Worm (Caenorhabditis elegans) whole organism, L4 larva: ENCODE measurements around the gene F13E9.15.

Experiments
- F10B5.3 ChIP-seq: sonication (generic microtip); optimal IDR thresholded peaks from 2 replicates; lab custom pipeline; 2016; ENCODE audit warnings: mild to moderate bottlenecking, missing genetic modification characterization, missing compliant biosample characterization
- F37D6.2 ChIP-seq: sonication (generic microtip); optimal IDR thresholded peaks from 2 replicates; lab custom pipeline; 2016; ENCODE audit warnings: mild to moderate bottlenecking, missing genetic modification characterization, missing compliant biosample characterization
- F44E2.7 ChIP-seq: fragments of 200-800 bp; sonication (Bioruptor generic); IDR thresholded peaks from 2 replicates; pipeline ENCODE4 v2.1.2; 2022; ENCODE audit warnings: missing genetic modification characterization, missing compliant biosample characterization
- R02D3.7 ChIP-seq: fragments of 150-350 bp; sonication (generic microtip); optimal IDR thresholded peaks from 3 replicates; lab custom pipeline; 2014; ENCODE audit warnings: missing biosample characterization, missing genetic modification characterization
- T20F7.1 ChIP-seq: fragments of 200-800 bp; sonication (Bioruptor generic); optimal IDR thresholded peaks from 2 replicates; lab custom pipeline; 2018; ENCODE audit warnings: mild to moderate bottlenecking, missing genetic modification characterization, missing compliant biosample characterization
- Y75B8A.6 ChIP-seq: fragments of 200-800 bp; sonication (Bioruptor generic); IDR thresholded peaks from 2 replicates; pipeline ENCODE4 v1.3.6; 2022; ENCODE audit warnings: missing genetic modification reagents, missing genetic modification characterization, missing compliant biosample characterization
- aha-1 ChIP-seq: fragments of 150-350 bp; peaks from one replicate; lab custom pipeline; 2014; ENCODE audit warnings: missing biosample characterization, missing genetic modification characterization
- aly-2 ChIP-seq: sonication (generic microtip); optimal IDR thresholded peaks from 2 replicates; lab custom pipeline; 2018; ENCODE audit warnings: missing biosample characterization, missing genetic modification characterization
- ama-1 ChIP-seq: fragments of 150-350 bp; optimal IDR thresholded peaks from 2 replicates; lab custom pipeline; 2014; ENCODE audit warnings: inconsistent platforms, mixed read lengths
- ceh-28 ChIP-seq: fragments of 150-350 bp; optimal IDR thresholded peaks from 2 replicates; lab custom pipeline; 2014; ENCODE audit warnings: missing biosample characterization, missing genetic modification reagents, missing genetic modification characterization
- ceh-62 ChIP-seq: sonication (generic microtip); optimal IDR thresholded peaks from 2 replicates; lab custom pipeline; 2017; ENCODE audit warnings: missing biosample characterization, missing genetic modification characterization
- cey-2 ChIP-seq: sonication (generic microtip); optimal IDR thresholded peaks from 3 replicates; lab custom pipeline; 2017; ENCODE audit warnings: missing genetic modification characterization, mild to moderate bottlenecking, missing compliant biosample characterization, antibody characterized with exemption, borderline replicate concordance; ENCODE audit not compliant: insufficient read depth
- ctbp-1 ChIP-seq: fragments of 200-800 bp; sonication (Bioruptor generic); IDR thresholded peaks from 2 replicates; pipeline ENCODE4 v1.3.6; 2022; ENCODE audit warnings: missing genetic modification reagents, missing genetic modification characterization, missing compliant biosample characterization
- daf-12 ChIP-seq: fragments of 150-350 bp; optimal IDR thresholded peaks from 2 replicates; lab custom pipeline; 2014; ENCODE audit warnings: missing biosample characterization, missing genetic modification reagents, missing genetic modification characterization
- daf-8 ChIP-seq: fragments of 200-800 bp; sonication (Bioruptor generic); IDR thresholded peaks from 2 replicates; pipeline ENCODE4 v1.3.6; 2022; ENCODE audit warnings: missing genetic modification characterization, missing compliant biosample characterization
- dmd-8 ChIP-seq: fragments of 200-800 bp; sonication (Bioruptor generic); IDR thresholded peaks from 2 replicates; pipeline ENCODE4 v1.3.6; 2022; ENCODE audit warnings: missing genetic modification characterization, missing compliant biosample characterization
- dmd-9 ChIP-seq: fragments of 200-800 bp; sonication (Bioruptor generic); IDR thresholded peaks from 2 replicates; pipeline ENCODE4 v1.3.6; 2022; ENCODE audit warnings: missing genetic modification reagents, missing genetic modification characterization, missing compliant biosample characterization
- fkh-10 ChIP-seq: fragments of 150-350 bp; optimal IDR thresholded peaks from 2 replicates; lab custom pipeline; 2014; ENCODE audit warnings: missing biosample characterization, missing genetic modification reagents, missing genetic modification characterization
- fos-1 ChIP-seq: fragments of 150-350 bp; optimal IDR thresholded peaks from 2 replicates; lab custom pipeline; 2014; ENCODE audit warnings: missing biosample characterization, missing genetic modification characterization
- gei-8 ChIP-seq: fragments of 200-800 bp; sonication (Bioruptor generic); optimal IDR thresholded peaks from 2 replicates; lab custom pipeline; 2018; ENCODE audit warnings: mild to moderate bottlenecking, missing genetic modification characterization, missing compliant biosample characterization
- hlh-11 ChIP-seq: fragments of 200-800 bp; sonication (Bioruptor generic); optimal IDR thresholded peaks from 2 replicates; lab custom pipeline; 2018; ENCODE audit warnings: mild to moderate bottlenecking, missing genetic modification characterization, missing compliant biosample characterization
- hlh-30 ChIP-seq: sonication (generic microtip); optimal IDR thresholded peaks from 2 replicates; lab custom pipeline; 2017; ENCODE audit warnings: antibody characterized with exemption, mild to moderate bottlenecking, missing genetic modification characterization, missing compliant biosample characterization; ENCODE audit not compliant: insufficient read depth
- hmg-1.1 ChIP-seq: fragments of 200-800 bp; sonication (Bioruptor generic); IDR thresholded peaks from 2 replicates; pipeline ENCODE4 v1.3.6; 2022; ENCODE audit warnings: missing genetic modification reagents, missing genetic modification characterization, missing compliant biosample characterization
- jun-1 ChIP-seq: fragments of 150-350 bp; optimal IDR thresholded peaks from 2 replicates; lab custom pipeline; 2014; ENCODE audit warnings: missing biosample characterization, missing genetic modification reagents, missing genetic modification characterization
- lim-7 ChIP-seq: fragments of 200-800 bp; sonication (Bioruptor generic); IDR thresholded peaks from 2 replicates; pipeline ENCODE4 v1.3.6; 2022; ENCODE audit warnings: missing genetic modification characterization, missing compliant biosample characterization
- lin-13 ChIP-seq: fragments of 150-350 bp; optimal IDR thresholded peaks from 2 replicates; lab custom pipeline; 2014; ENCODE audit warnings: missing biosample characterization, missing genetic modification reagents, missing genetic modification characterization
- lin-29 ChIP-seq: fragments of 200-800 bp; sonication (Bioruptor generic); IDR thresholded peaks from 2 replicates; pipeline ENCODE4 v1.3.6; 2022; ENCODE audit warnings: missing genetic modification reagents, missing genetic modification characterization, missing compliant biosample characterization
- lin-38 ChIP-seq: fragments of 200-800 bp; sonication (Bioruptor generic); IDR thresholded peaks from 2 replicates; pipeline ENCODE4 v1.3.6; 2022; ENCODE audit warnings: missing genetic modification reagents, missing genetic modification characterization, missing compliant biosample characterization
- madf-9 ChIP-seq: fragments of 200-800 bp; sonication (Bioruptor generic); conservative IDR thresholded peaks from 2 replicates; pipeline ENCODE4 v1.3.6; 2022; ENCODE audit warnings: missing genetic modification reagents, missing genetic modification characterization, missing compliant biosample characterization
- mdl-1 ChIP-seq, 2 experiments: fragments of 150-350 bp in 1 of 2; sonication (generic microtip) in 1 of 2; optimal IDR thresholded peaks; 2 replicates each; lab custom pipeline; 2014 to 2017; ENCODE audit warnings: missing biosample characterization in 2 of 2, missing genetic modification characterization in 2 of 2
- mep-1 ChIP-seq: fragments of 150-350 bp; sonication (generic microtip); optimal IDR thresholded peaks from 3 replicates; lab custom pipeline; 2014; ENCODE audit warnings: missing biosample characterization, missing genetic modification characterization
- mxl-3 ChIP-seq: fragments of 200-800 bp; sonication (Bioruptor generic); optimal IDR thresholded peaks from 2 replicates; lab custom pipeline; 2018; ENCODE audit warnings: mild to moderate bottlenecking, missing genetic modification characterization, missing compliant biosample characterization
- nhr-10 ChIP-seq: fragments of 150-350 bp; optimal IDR thresholded peaks from 2 replicates; lab custom pipeline; 2014; ENCODE audit warnings: missing biosample characterization, missing genetic modification characterization
- nhr-102 ChIP-seq: sonication (generic microtip); optimal IDR thresholded peaks from 2 replicates; lab custom pipeline; 2016; ENCODE audit warnings: mild to moderate bottlenecking, missing genetic modification characterization, moderate library complexity, missing compliant biosample characterization
- nhr-111 ChIP-seq: fragments of 200-800 bp; sonication (Bioruptor generic); optimal IDR thresholded peaks from 2 replicates; lab custom pipeline; 2018; ENCODE audit warnings: mild to moderate bottlenecking, missing genetic modification characterization, missing compliant biosample characterization
- nhr-237 ChIP-seq: sonication (generic microtip); optimal IDR thresholded peaks from 2 replicates; lab custom pipeline; 2017; ENCODE audit warnings: missing biosample characterization, missing genetic modification characterization
- nhr-41 ChIP-seq: fragments of 200-800 bp; sonication (Bioruptor generic); IDR thresholded peaks from 2 replicates; pipeline ENCODE4 v1.3.6; 2022; ENCODE audit warnings: missing genetic modification reagents, missing genetic modification characterization, missing compliant biosample characterization
- nhr-42 ChIP-seq: fragments of 200-800 bp; sonication (Bioruptor generic); IDR thresholded peaks from 2 replicates; pipeline ENCODE4 v1.3.6; 2022; ENCODE audit warnings: missing genetic modification characterization, missing compliant biosample characterization
- nhr-48 ChIP-seq: sonication (generic microtip); optimal IDR thresholded peaks from 2 replicates; lab custom pipeline; 2016; ENCODE audit warnings: mild to moderate bottlenecking, missing genetic modification characterization, missing compliant biosample characterization
- nhr-6 ChIP-seq: fragments of 150-350 bp; optimal IDR thresholded peaks from 2 replicates; lab custom pipeline; 2014; ENCODE audit warnings: missing biosample characterization, missing genetic modification characterization
- pha-4 ChIP-seq, 2 experiments: fragments of 150-350 bp in 1 of 2; fragments of 200-800 bp in 1 of 2; sonication (Bioruptor generic) in 1 of 2; IDR thresholded peaks in 1 of 2; optimal IDR thresholded peaks in 1 of 2; 2 replicates each; pipeline versions ENCODE4 v1.3.6 to Lab custom; 2014 to 2022; ENCODE audit warnings: missing genetic modification characterization in 2 of 2, missing genetic modification reagents in 2 of 2, missing biosample characterization in 1 of 2, missing compliant biosample characterization in 1 of 2
- php-3 ChIP-seq: fragments of 200-800 bp; sonication (Bioruptor generic); IDR thresholded peaks from 2 replicates; pipeline ENCODE4 v1.3.6; 2022; ENCODE audit warnings: missing genetic modification reagents, missing genetic modification characterization, missing compliant biosample characterization
- rbr-2 ChIP-seq: sonication (generic microtip); optimal IDR thresholded peaks from 2 replicates; lab custom pipeline; 2016; ENCODE audit warnings: missing genotype, missing genetic modification characterization, missing compliant biosample characterization
- saeg-2 ChIP-seq: fragments of 200-800 bp; sonication (Bioruptor generic); IDR thresholded peaks from 2 replicates; pipeline ENCODE4 v1.3.6; 2022; ENCODE audit warnings: missing genetic modification reagents, missing genetic modification characterization, missing compliant biosample characterization
- sdz-12 ChIP-seq: fragments of 200-800 bp; sonication (Bioruptor generic); optimal IDR thresholded peaks from 2 replicates; lab custom pipeline; 2018; ENCODE audit warnings: mild to moderate bottlenecking, missing genetic modification characterization, missing compliant biosample characterization
- set-16 ChIP-seq: fragments of 200-800 bp; sonication (Bioruptor generic); IDR thresholded peaks from 2 replicates; pipeline ENCODE4 v1.3.6; 2022; ENCODE audit warnings: missing genetic modification reagents, missing genetic modification characterization, missing compliant biosample characterization
- tag-97 ChIP-seq: fragments of 200-800 bp; sonication (Bioruptor generic); IDR thresholded peaks from 2 replicates; pipeline ENCODE4 v1.3.6; 2022; ENCODE audit warnings: missing genetic modification characterization, missing compliant biosample characterization
- unc-130 ChIP-seq: sonication (generic microtip); optimal IDR thresholded peaks from 2 replicates; lab custom pipeline; 2016; ENCODE audit warnings: missing genetic modification reagents, missing genetic modification characterization, missing compliant biosample characterization
- unc-39 ChIP-seq: sonication (generic microtip); optimal IDR thresholded peaks from 2 replicates; lab custom pipeline; 2017; ENCODE audit warnings: missing biosample characterization, missing genetic modification characterization
- vab-7 ChIP-seq: fragments of 200-800 bp; sonication (Bioruptor generic); IDR thresholded peaks from 2 replicates; pipeline ENCODE4 v1.3.6; 2022; ENCODE audit warnings: missing genetic modification reagents, missing genetic modification characterization, missing compliant biosample characterization
- ztf-11 ChIP-seq: fragments of 150-350 bp; optimal IDR thresholded peaks from 2 replicates; lab custom pipeline; 2014; ENCODE audit warnings: missing biosample characterization, missing genetic modification characterization
- ztf-7 ChIP-seq: fragments of 150-350 bp; optimal IDR thresholded peaks from 2 replicates; lab custom pipeline; 2014; ENCODE audit warnings: missing biosample characterization, missing genetic modification characterization

F13E9.15 gene

ce11 chrIV:10933062-10933552 lies 43.4 kb upstream of the F13E9.15 start, which contains the start of the genes dnc-1 and lsm-7 (continued):
- TF ChIP-seq lin-38 (GFP tag; lab: Robert Waterston, UW) (peak; percentile 74), daf-8 (GFP tag; lab: Robert Waterston, UW) (no peak), php-3 (GFP tag; lab: Robert Waterston, UW) (no peak), nhr-237 (tag; lab: Kevin White, UChicago) (no peak), F44E2.7 (GFP tag; lab: Robert Waterston, UW) (no peak), lin-13 (GFP tag; lab: Kevin White, UChicago) (peak; percentile 57), dmd-8 (GFP tag; lab: Robert Waterston, UW) (peak; percentile 16; the same call in 1 of the 2 replicates), cey-2 (tag; lab: Kevin White, UChicago) (no peak), nhr-42 (GFP tag; lab: Robert Waterston, UW) (no peak), tag-97 (GFP tag; lab: Robert Waterston, UW) (no peak), sdz-12 (no peak), nhr-111 (GFP tag; lab: Kevin White, UChicago) (no peak), vab-7 (no peak), ceh-62 (tag; lab: Kevin White, UChicago) (no peak), mdl-1 (tag; optimal IDR thresholded peaks at IDR 0.05; lab: Kevin White, UChicago) (peak in 1 of 2 experiments; percentile 48), ztf-11 (no peak), unc-130 (GFP tag; lab: Kevin White, UChicago) (peak; percentile 6), lim-7 (no peak), ama-1 (peak; percentile 8), nhr-6 (tag; lab: Kevin White, UChicago) (peak; percentile 65), ceh-28 (tag; lab: Kevin White, UChicago) (no peak), aly-2 (tag; lab: Kevin White, UChicago) (no peak), madf-9 (GFP tag; lab: Robert Waterston, UW) (peak; percentile 61), F10B5.3 (tag; lab: Kevin White, UChicago) (no peak), jun-1 (no peak), T20F7.1 (GFP tag; lab: Kevin White, UChicago) (peak; percentile 66), set-16 (GFP tag; lab: Robert Waterston, UW) (no peak), nhr-48 (tag; lab: Kevin White, UChicago) (no peak), fkh-10 (peak; percentile 63), pha-4 (GFP tag; IDR thresholded peaks at IDR 0.05; lab: Robert Waterston, UW) (no peak; the same call in 1 of the 2 replicates), pha-4 (tag; optimal IDR thresholded peaks at IDR 0.05; lab: Kevin White, UChicago) (peak; percentile 15), nhr-102 (no peak), Y75B8A.6 (GFP tag; lab: Robert Waterston, UW) (no peak), lin-29 (peak; percentile 7; the same call in 1 of the 2 replicates), F37D6.2 (peak; percentile 5), aha-1 (tag; lab: Kevin White, UChicago) (no peak), R02D3.7 (no peak), unc-39 (no peak), hlh-11 (tag; lab: Kevin White, UChicago) (peak; percentile 79), fos-1 (tag; lab: Kevin White, UChicago) (no peak), hlh-30 (tag; lab: Kevin White, UChicago) (peak; percentile 75), hmg-1.1 (GFP tag; lab: Robert Waterston, UW) (peak; percentile 72), mep-1 (peak; percentile 88), ztf-7 (tag; lab: Kevin White, UChicago) (peak; percentile 5), nhr-10 (no peak), dmd-9 (GFP tag; lab: Robert Waterston, UW) (no peak), nhr-41 (GFP tag; lab: Robert Waterston, UW) (no peak), rbr-2 (no peak), gei-8 (GFP tag; lab: Kevin White, UChicago) (no peak), saeg-2 (GFP tag; lab: Robert Waterston, UW) (no peak), daf-12 (tag; lab: Kevin White, UChicago) (no peak), mxl-3 (GFP tag; lab: Kevin White, UChicago) (peak; percentile 8), ctbp-1 (peak; percentile 65; the same call in 1 of the 2 replicates)
